Fruit fly (Drosophila melanogaster) whole organism, adult: ENCODE results near the gene sicily.

Experiments
- Hr96 ChIP-seq: fragments of 200-800 bp; sonication (Bioruptor generic); optimal IDR thresholded peaks from 2 replicates; lab custom pipeline; 2016; ENCODE audit warnings: missing biosample characterization, missing genetic modification characterization
- Mnt ChIP-seq: fragments of 200-800 bp; sonication (Bioruptor generic); optimal IDR thresholded peaks from 2 replicates; lab custom pipeline; 2016; ENCODE audit warnings: missing biosample characterization, mild to moderate bottlenecking, missing genetic modification characterization

DNA sequence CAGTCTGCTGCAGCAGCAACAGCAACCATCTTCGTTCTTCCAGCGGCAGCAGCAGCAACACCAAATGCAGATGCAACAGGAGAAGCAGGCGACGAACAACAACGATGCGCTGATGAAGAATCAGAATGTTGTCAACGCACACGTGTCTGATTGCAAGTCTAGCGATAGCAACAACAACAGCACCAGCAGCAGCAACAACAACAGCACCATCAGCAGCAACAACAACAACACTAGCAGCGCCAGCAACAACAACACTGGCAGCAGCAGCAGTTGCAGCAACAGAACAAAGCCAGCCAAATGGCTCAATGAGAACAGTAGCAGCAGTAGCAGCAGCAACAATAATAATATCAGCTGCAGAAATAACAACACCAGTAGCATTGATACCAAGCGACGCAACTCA is 3.6 kb downstream of the sicily start:
- TF ChIP-seq Mnt (GFP tag; lab: Kevin White, UChicago), result no peak
- no peak for TF ChIP-seq Hr96 (GFP tag; lab: Kevin White, UChicago)
